Worm (Caenorhabditis elegans) whole organism, late embryonic: ENCODE measurements around the gene F20D6.11.

ENCODE experiments used
- ceh-31 ChIP-seq: sonication (generic microtip); optimal IDR thresholded peaks from 2 replicates; lab custom pipeline; 2016; ENCODE audit warnings: missing genetic modification characterization, missing compliant biosample characterization
- dve-1 ChIP-seq: sonication (generic microtip); optimal IDR thresholded peaks from 2 replicates; lab custom pipeline; 2017; ENCODE audit warnings: antibody characterized with exemption, mild to moderate bottlenecking, missing genetic modification characterization, missing compliant biosample characterization
- ets-4 ChIP-seq: sonication (generic microtip); optimal IDR thresholded peaks from 2 replicates; lab custom pipeline; 2016; ENCODE audit warnings: missing genetic modification characterization, missing compliant biosample characterization
- hlh-30 ChIP-seq: sonication (generic microtip); optimal IDR thresholded peaks from 2 replicates; lab custom pipeline; 2017; ENCODE audit warnings: antibody characterized with exemption, missing genetic modification characterization, missing compliant biosample characterization; ENCODE audit not compliant: insufficient read depth
- nhr-232 ChIP-seq: sonication (generic microtip); optimal IDR thresholded peaks from 2 replicates; lab custom pipeline; 2016; ENCODE audit warnings: missing genetic modification characterization, missing compliant biosample characterization
- npax-4 ChIP-seq: sonication (generic microtip); optimal IDR thresholded peaks from 2 replicates; lab custom pipeline; 2016; ENCODE audit warnings: missing genetic modification characterization, missing compliant biosample characterization

ce11 chrV:8247311-8248105 lies 48.6 kb upstream of the F20D6.11 start:
- no peak for TF ChIP-seq hlh-30
- TF ChIP-seq npax-4 (tag; lab: Kevin White, UChicago) = no peak
- no peak for TF ChIP-seq ets-4 (tag; lab: Kevin White, UChicago)
- TF ChIP-seq nhr-232 (tag; lab: Kevin White, UChicago) = no peak
- TF ChIP-seq dve-1 = no peak
- no peak for TF ChIP-seq ceh-31 (tag; lab: Kevin White, UChicago)
